Worm (Caenorhabditis elegans) whole organism, L4 larva: ENCODE measurements around the gene Y105C5B.19.

ENCODE experiments used
- F26F4.8 ChIP-seq: fragments of 200-800 bp; sonication (Bioruptor generic); conservative IDR thresholded peaks from 2 replicates; pipeline ENCODE4 v1.3.6; 2022; ENCODE audit warnings: missing genetic modification characterization, missing compliant biosample characterization
- F44E2.7 ChIP-seq: fragments of 200-800 bp; sonication (Bioruptor generic); IDR thresholded peaks from 2 replicates; pipeline ENCODE4 v2.1.2; 2022; ENCODE audit warnings: missing genetic modification characterization, missing compliant biosample characterization
- Y5F2A.4 ChIP-seq: fragments of 200-800 bp; sonication (Bioruptor generic); optimal IDR thresholded peaks from 2 replicates; lab custom pipeline; 2018; ENCODE audit warnings: mild to moderate bottlenecking, missing genetic modification characterization, missing compliant biosample characterization
- Y75B8A.6 ChIP-seq: fragments of 200-800 bp; sonication (Bioruptor generic); IDR thresholded peaks from 2 replicates; pipeline ENCODE4 v1.3.6; 2022; ENCODE audit warnings: missing genetic modification reagents, missing genetic modification characterization, missing compliant biosample characterization
- aha-1 ChIP-seq: fragments of 150-350 bp; peaks from one replicate; lab custom pipeline; 2014; ENCODE audit warnings: missing biosample characterization, missing genetic modification characterization
- arid-1 ChIP-seq: fragments of 200-800 bp; sonication (Bioruptor generic); conservative IDR thresholded peaks from 2 replicates; pipeline ENCODE4 v1.3.6; 2022; ENCODE audit warnings: missing genetic modification reagents, missing genetic modification characterization, missing compliant biosample characterization
- cey-2 ChIP-seq: sonication (generic microtip); optimal IDR thresholded peaks from 3 replicates; lab custom pipeline; 2017; ENCODE audit warnings: missing genetic modification characterization, mild to moderate bottlenecking, missing compliant biosample characterization, antibody characterized with exemption, borderline replicate concordance; ENCODE audit not compliant: insufficient read depth
- daf-16 ChIP-seq, 3 experiments: sonication (generic microtip); optimal IDR thresholded peaks; 2 replicates each; lab custom pipeline; 2016 to 2017; ENCODE audit warnings: missing genetic modification characterization in 3 of 3, missing genetic modification reagents in 3 of 3, mild to moderate bottlenecking in 2 of 3, missing compliant biosample characterization in 2 of 3, missing biosample characterization in 1 of 3, moderate library complexity in 1 of 3
- daf-19 ChIP-seq: fragments of 200-800 bp; sonication (Bioruptor generic); conservative IDR thresholded peaks from 2 replicates; pipeline ENCODE4 v1.3.6; 2022; ENCODE audit warnings: missing genetic modification characterization, missing compliant biosample characterization
- dmd-6 ChIP-seq: fragments of 200-800 bp; sonication (Bioruptor generic); IDR thresholded peaks from 2 replicates; pipeline ENCODE4 v1.3.6; 2022; ENCODE audit warnings: missing genetic modification reagents, missing genetic modification characterization, missing compliant biosample characterization
- dpl-1 ChIP-seq: fragments of 150-350 bp; optimal IDR thresholded peaks from 2 replicates; lab custom pipeline; 2014; ENCODE audit warnings: missing biosample characterization, missing genetic modification reagents, missing genetic modification characterization
- dve-1 ChIP-seq: sonication (generic microtip); optimal IDR thresholded peaks from 2 replicates; lab custom pipeline; 2017; ENCODE audit warnings: antibody characterized with exemption, mild to moderate bottlenecking, missing genetic modification characterization, missing compliant biosample characterization; ENCODE audit not compliant: insufficient read depth
- egl-43 ChIP-seq: fragments of 200-800 bp; sonication (Bioruptor generic); IDR thresholded peaks from 2 replicates; pipeline ENCODE4 v1.3.6; 2022; ENCODE audit warnings: missing genetic modification reagents, missing genetic modification characterization, missing compliant biosample characterization
- fos-1 ChIP-seq: fragments of 150-350 bp; optimal IDR thresholded peaks from 2 replicates; lab custom pipeline; 2014; ENCODE audit warnings: missing biosample characterization, missing genetic modification characterization
- hlh-11 ChIP-seq: fragments of 200-800 bp; sonication (Bioruptor generic); optimal IDR thresholded peaks from 2 replicates; lab custom pipeline; 2018; ENCODE audit warnings: mild to moderate bottlenecking, missing genetic modification characterization, missing compliant biosample characterization
- hlh-30 ChIP-seq: sonication (generic microtip); optimal IDR thresholded peaks from 2 replicates; lab custom pipeline; 2017; ENCODE audit warnings: antibody characterized with exemption, mild to moderate bottlenecking, missing genetic modification characterization, missing compliant biosample characterization; ENCODE audit not compliant: insufficient read depth
- hmg-1.1 ChIP-seq: fragments of 200-800 bp; sonication (Bioruptor generic); IDR thresholded peaks from 2 replicates; pipeline ENCODE4 v1.3.6; 2022; ENCODE audit warnings: missing genetic modification reagents, missing genetic modification characterization, missing compliant biosample characterization
- lim-7 ChIP-seq: fragments of 200-800 bp; sonication (Bioruptor generic); IDR thresholded peaks from 2 replicates; pipeline ENCODE4 v1.3.6; 2022; ENCODE audit warnings: missing genetic modification characterization, missing compliant biosample characterization
- lin-15B ChIP-seq: fragments of 150-350 bp; sonication (generic microtip); optimal IDR thresholded peaks from 3 replicates; lab custom pipeline; 2014; ENCODE audit warnings: missing biosample characterization, missing genetic modification characterization
- lsy-2 ChIP-seq, 2 experiments: fragments of 150-350 bp in 1 of 2; sonication (generic microtip) in 1 of 2; optimal IDR thresholded peaks; 2 replicates each; lab custom pipeline; 2014 to 2017; ENCODE audit warnings: missing biosample characterization in 2 of 2, missing genetic modification characterization in 2 of 2
- madf-9 ChIP-seq: fragments of 200-800 bp; sonication (Bioruptor generic); conservative IDR thresholded peaks from 2 replicates; pipeline ENCODE4 v1.3.6; 2022; ENCODE audit warnings: missing genetic modification reagents, missing genetic modification characterization, missing compliant biosample characterization
- mdl-1 ChIP-seq, 2 experiments: fragments of 150-350 bp in 1 of 2; sonication (generic microtip) in 1 of 2; optimal IDR thresholded peaks; 2 replicates each; lab custom pipeline; 2014 to 2017; ENCODE audit warnings: missing biosample characterization in 2 of 2, missing genetic modification characterization in 2 of 2
- mdt-29 ChIP-seq: fragments of 200-800 bp; sonication (Bioruptor generic); IDR thresholded peaks from 2 replicates; pipeline ENCODE4 v1.3.6; 2022; ENCODE audit warnings: missing genetic modification reagents, missing genetic modification characterization, missing compliant biosample characterization
- mep-1 ChIP-seq: fragments of 150-350 bp; sonication (generic microtip); optimal IDR thresholded peaks from 3 replicates; lab custom pipeline; 2014; ENCODE audit warnings: missing biosample characterization, missing genetic modification characterization
- nhr-11 ChIP-seq: fragments of 150-350 bp; optimal IDR thresholded peaks from 2 replicates; lab custom pipeline; 2014; ENCODE audit warnings: missing biosample characterization, missing genetic modification characterization
- nhr-111 ChIP-seq: fragments of 200-800 bp; sonication (Bioruptor generic); optimal IDR thresholded peaks from 2 replicates; lab custom pipeline; 2018; ENCODE audit warnings: mild to moderate bottlenecking, missing genetic modification characterization, missing compliant biosample characterization
- nhr-28 ChIP-seq: fragments of 150-350 bp; optimal IDR thresholded peaks from 2 replicates; lab custom pipeline; 2014; ENCODE audit warnings: missing biosample characterization, missing genetic modification characterization
- nhr-6 ChIP-seq: fragments of 150-350 bp; optimal IDR thresholded peaks from 2 replicates; lab custom pipeline; 2014; ENCODE audit warnings: missing biosample characterization, missing genetic modification characterization
- nhr-77 ChIP-seq: fragments of 150-350 bp; optimal IDR thresholded peaks from 2 replicates; lab custom pipeline; 2014; ENCODE audit warnings: missing biosample characterization, missing genetic modification characterization
- pha-4 ChIP-seq, 2 experiments: fragments of 150-350 bp in 1 of 2; fragments of 200-800 bp in 1 of 2; sonication (Bioruptor generic) in 1 of 2; IDR thresholded peaks in 1 of 2; optimal IDR thresholded peaks in 1 of 2; 2 replicates each; pipeline versions ENCODE4 v1.3.6 to Lab custom; 2014 to 2022; ENCODE audit warnings: missing genetic modification characterization in 2 of 2, missing genetic modification reagents in 2 of 2, missing biosample characterization in 1 of 2, missing compliant biosample characterization in 1 of 2
- pqm-1 ChIP-seq: sonication (generic microtip); optimal IDR thresholded peaks from 2 replicates; lab custom pipeline; 2017; ENCODE audit warnings: missing biosample characterization, missing genetic modification characterization
- saeg-2 ChIP-seq: fragments of 200-800 bp; sonication (Bioruptor generic); IDR thresholded peaks from 2 replicates; pipeline ENCODE4 v1.3.6; 2022; ENCODE audit warnings: missing genetic modification reagents, missing genetic modification characterization, missing compliant biosample characterization
- snpc-1.2 ChIP-seq: fragments of 200-800 bp; sonication (Bioruptor generic); IDR thresholded peaks from 2 replicates; pipeline ENCODE4 v1.3.6; 2022; ENCODE audit warnings: missing genetic modification reagents, missing genetic modification characterization, missing compliant biosample characterization
- snpc-4 ChIP-seq: fragments of 150-350 bp; optimal IDR thresholded peaks from 2 replicates; lab custom pipeline; 2014; ENCODE audit warnings: missing biosample characterization, missing genetic modification characterization
- unc-130 ChIP-seq: sonication (generic microtip); optimal IDR thresholded peaks from 2 replicates; lab custom pipeline; 2016; ENCODE audit warnings: missing genetic modification reagents, missing genetic modification characterization, missing compliant biosample characterization
- unc-39 ChIP-seq: sonication (generic microtip); optimal IDR thresholded peaks from 2 replicates; lab custom pipeline; 2017; ENCODE audit warnings: missing biosample characterization, missing genetic modification characterization
- unc-62 ChIP-seq, 3 experiments: fragments of 150-350 bp in 1 of 3; sonication (generic microtip); optimal IDR thresholded peaks in 2 of 3; peaks in 1 of 3; 1 replicate in 1 of 3; 2 replicates in 2 of 3; lab custom pipeline; 2014 to 2017; ENCODE audit warnings: missing biosample characterization in 3 of 3, missing genetic modification characterization in 3 of 3, missing genetic modification reagents in 3 of 3, missing genotype in 1 of 3

The Y105C5B.19 gene

ce11 chrIV:16030854-16031373 lies 47.1 kb upstream of the Y105C5B.19 start:
- peak; percentile 95 for TF ChIP-seq snpc-1.2 (GFP tag; lab: Robert Waterston, UW)
- TF ChIP-seq, all 104 proteins: peak for 1; not testable (repeated sequence) for 103

- TF ChIP-seq unc-62 (GFP tag; optimal IDR thresholded peaks at IDR 0.05 in 1 of 2; lab: Kevin White, UChicago) (peak in 1 of 2 experiments; percentile 4), unc-62 (tag; optimal IDR thresholded peaks at IDR 0.05; lab: Kevin White, UChicago) (no peak), snpc-4 (tag; lab: Kevin White, UChicago) (peak; percentile 17), egl-43 (GFP tag; lab: Robert Waterston, UW) (no peak)
Measured at ce11 chrIV:16028475-16028874, 44.7 kb upstream of the Y105C5B.19 start.

- TF ChIP-seq arid-1 (no peak), nhr-11 (tag; lab: Kevin White, UChicago) (no peak), aha-1 (tag; lab: Kevin White, UChicago) (peak; percentile 23)
Measured at ce11 chrIV:16026747-16027146, 43.0 kb upstream of the Y105C5B.19 start, which contains the start of gene jac-1. TSS of gene jac-1 (minus strand) at chrIV:16026847.

- TF ChIP-seq dve-1 = peak; percentile 53
- no peak for TF ChIP-seq lim-7 (GFP tag; lab: Robert Waterston, UW)
- no peak for TF ChIP-seq hlh-11 (tag; lab: Kevin White, UChicago)
- 0 out of 2 replicates have a peak, but pooled peaks have one; percentile 36 for TF ChIP-seq hmg-1.1 (GFP tag; lab: Robert Waterston, UW)
- TF ChIP-seq nhr-77 = no peak
- TF ChIP-seq nhr-6 = peak; percentile 96
- TF ChIP-seq dpl-1 = peak; percentile 20
- TF ChIP-seq lsy-2 (tag; optimal IDR thresholded peaks at IDR 0.05; lab: Kevin White, UChicago) = peak in 1 of 2 experiments; percentile 48
- TF ChIP-seq hlh-30 (tag; lab: Kevin White, UChicago) = peak; percentile 9
- peak; percentile 61; the same call in 1 of the 2 replicates for TF ChIP-seq snpc-1.2 (GFP tag; lab: Robert Waterston, UW)
- peak; percentile 52 for TF ChIP-seq mep-1
Measured at ce11 chrIV:16024165-16024564, 40.4 kb upstream of the Y105C5B.19 start.

- TF ChIP-seq Y5F2A.4 (no peak), pha-4 (GFP tag; IDR thresholded peaks at IDR 0.05; lab: Robert Waterston, UW) (no peak), pha-4 (tag; optimal IDR thresholded peaks at IDR 0.05; lab: Kevin White, UChicago) (peak; percentile 68), daf-16 (GFP tag; optimal IDR thresholded peaks at IDR 0.05; lab: Kevin White, UChicago) (no peak), daf-16 (tag; optimal IDR thresholded peaks at IDR 0.05; lab: Kevin White, UChicago) (peak; percentile 50), dve-1 (peak; percentile 33), nhr-28 (tag; lab: Kevin White, UChicago) (peak; percentile 41), mdt-29 (GFP tag; lab: Robert Waterston, UW) (no peak), nhr-77 (no peak), Y75B8A.6 (no peak), dmd-6 (GFP tag; lab: Robert Waterston, UW) (no peak)
Measured at ce11 chrIV:16022438-16022837, 38.7 kb upstream of the Y105C5B.19 start.

- TF ChIP-seq F44E2.7 (GFP tag; lab: Robert Waterston, UW) (no peak), F26F4.8 (GFP tag; lab: Robert Waterston, UW) (no peak), unc-62 (GFP tag; optimal IDR thresholded peaks at IDR 0.05 in 1 of 2; lab: Kevin White, UChicago) (no peak), unc-62 (tag; optimal IDR thresholded peaks at IDR 0.05; lab: Kevin White, UChicago) (no peak), madf-9 (GFP tag; lab: Robert Waterston, UW) (no peak), pqm-1 (tag; lab: Kevin White, UChicago) (no peak), fos-1 (tag; lab: Kevin White, UChicago) (no peak), daf-19 (no peak), lin-15B (tag; lab: Kevin White, UChicago) (no peak), hlh-30 (tag; lab: Kevin White, UChicago) (no peak), cey-2 (tag; lab: Kevin White, UChicago) (no peak), mdl-1 (tag; optimal IDR thresholded peaks at IDR 0.05; lab: Kevin White, UChicago) (no peak), unc-39 (tag; lab: Kevin White, UChicago) (no peak), saeg-2 (GFP tag; lab: Robert Waterston, UW) (no peak), unc-130 (GFP tag; lab: Kevin White, UChicago) (no peak), nhr-111 (GFP tag; lab: Kevin White, UChicago) (no peak), lim-7 (GFP tag; lab: Robert Waterston, UW) (no peak)
Measured at ce11 chrIV:16015729-16016128, 32.0 kb upstream of the Y105C5B.19 start.
